Fruit fly (Drosophila melanogaster) whole organism, embryonic: ENCODE data around the gene CG5968.

Experiments
- CG1024 ChIP-seq: fragments of 200-800 bp; sonication (Bioruptor generic); IDR thresholded peaks from 2 replicates; pipeline ENCODE4 v1.3.6; 2022; ENCODE audit warnings: missing biosample characterization, missing genetic modification characterization
- CG11695 ChIP-seq: fragments of 200-800 bp; sonication (Bioruptor generic); IDR thresholded peaks from 3 replicates; pipeline ENCODE4 v1.3.6; 2022; ENCODE audit warnings: missing biosample characterization, missing genetic modification characterization
- CG12391 ChIP-seq: fragments of 200-800 bp; sonication (Bioruptor generic); optimal IDR thresholded peaks from 3 replicates; lab custom pipeline; 2018; ENCODE audit warnings: missing biosample characterization, mild to moderate bottlenecking, missing genetic modification characterization, moderate library complexity
- CG13424 ChIP-seq: fragments of 200-800 bp; sonication (Bioruptor generic); optimal IDR thresholded peaks from 2 replicates; lab custom pipeline; 2019; ENCODE audit warnings: missing biosample characterization, mild to moderate bottlenecking, missing genetic modification characterization, moderate library complexity
- CG14441 ChIP-seq: fragments of 200-800 bp; sonication (Bioruptor generic); IDR thresholded peaks from 2 replicates; pipeline ENCODE4 v1.3.6; 2022; ENCODE audit warnings: missing biosample characterization, missing genetic modification characterization
- CG1602 ChIP-seq: fragments of 200-800 bp; sonication (Bioruptor generic); optimal IDR thresholded peaks from 3 replicates; lab custom pipeline; 2016; ENCODE audit warnings: missing biosample characterization, missing genetic modification characterization
- CG17186 ChIP-seq: fragments of 200-800 bp; sonication (Bioruptor generic); optimal IDR thresholded peaks from 3 replicates; lab custom pipeline; 2017; ENCODE audit warnings: missing biosample characterization, missing genetic modification reagents, missing genetic modification characterization
- CG2712 ChIP-seq: fragments of 200-800 bp; optimal IDR thresholded peaks from 3 replicates; lab custom pipeline; 2019; ENCODE audit warnings: missing biosample characterization, mild to moderate bottlenecking, missing genetic modification characterization, moderate library complexity
- CG32532 ChIP-seq: fragments of 200-800 bp; sonication (Bioruptor generic); IDR thresholded peaks from 2 replicates; pipeline ENCODE4 v1.3.6; 2022; ENCODE audit warnings: missing biosample characterization, missing genetic modification characterization
- CG33213 ChIP-seq: fragments of 200-800 bp; sonication (Bioruptor generic); optimal IDR thresholded peaks from 3 replicates; lab custom pipeline; 2016; ENCODE audit warnings: missing biosample characterization, missing genetic modification characterization
- CG34376 ChIP-seq: fragments of 200-800 bp; sonication (Bioruptor generic); optimal IDR thresholded peaks from 2 replicates; lab custom pipeline; 2018; ENCODE audit warnings: missing biosample characterization, mild to moderate bottlenecking, missing genetic modification characterization
- CG3847 ChIP-seq: fragments of 200-800 bp; sonication (Bioruptor generic); IDR thresholded peaks from 2 replicates; pipeline ENCODE4 v1.3.6; 2022; ENCODE audit warnings: missing biosample characterization, missing genetic modification characterization
- CG4820 ChIP-seq: fragments of 200-800 bp; sonication (Bioruptor generic); optimal IDR thresholded peaks from 3 replicates; lab custom pipeline; 2016; ENCODE audit warnings: missing biosample characterization, missing genetic modification characterization
- CG6689 ChIP-seq: fragments of 200-800 bp; sonication (Bioruptor generic); IDR thresholded peaks from 2 replicates; pipeline ENCODE4 v1.3.6; 2022; ENCODE audit warnings: missing biosample characterization, missing genetic modification characterization
- CG7372 ChIP-seq: fragments of 200-800 bp; sonication (Bioruptor generic); IDR thresholded peaks from 2 replicates; pipeline ENCODE4 v1.3.6; 2022; ENCODE audit warnings: missing biosample characterization, missing genetic modification characterization
- CG9437 ChIP-seq: fragments of 200-800 bp; sonication (Bioruptor generic); optimal IDR thresholded peaks from 2 replicates; lab custom pipeline; 2018; ENCODE audit warnings: missing biosample characterization, mild to moderate bottlenecking, missing genetic modification characterization
- CG9727 ChIP-seq: fragments of 200-800 bp; sonication (Bioruptor generic); optimal IDR thresholded peaks from 3 replicates; lab custom pipeline; 2017; ENCODE audit warnings: missing biosample characterization, mild to moderate bottlenecking, missing genetic modification characterization
- D19B ChIP-seq: fragments of 200-800 bp; sonication (Bioruptor generic); optimal IDR thresholded peaks from 2 replicates; lab custom pipeline; 2017; ENCODE audit warnings: missing biosample characterization, mild to moderate bottlenecking, missing genetic modification characterization
- Dek ChIP-seq: fragments of 200-800 bp; sonication (Bioruptor generic); optimal IDR thresholded peaks from 3 replicates; lab custom pipeline; 2019; ENCODE audit warnings: missing biosample characterization, mild to moderate bottlenecking, missing genetic modification characterization, moderate library complexity
- Drgx ChIP-seq: fragments of 200-800 bp; sonication (Bioruptor generic); IDR thresholded peaks from 2 replicates; pipeline ENCODE4 v1.3.6; 2022; ENCODE audit warnings: missing biosample characterization, missing genetic modification characterization
- Ets97D ChIP-seq: fragments of 200-800 bp; sonication (Bioruptor generic); optimal IDR thresholded peaks from 3 replicates; lab custom pipeline; 2016; ENCODE audit warnings: missing biosample characterization, missing genetic modification characterization
- H2.0 ChIP-seq: fragments of 200-800 bp; sonication (Bioruptor generic); IDR thresholded peaks from 2 replicates; pipeline ENCODE4 v1.3.6; 2022; ENCODE audit warnings: missing biosample characterization, missing genetic modification characterization
- Hr51 ChIP-seq, 2 experiments: fragments of 200-800 bp; sonication (Bioruptor generic); optimal IDR thresholded peaks; 2 replicates in 1 of 2; 3 replicates in 1 of 2; lab custom pipeline; 2016 to 2018; ENCODE audit warnings: missing biosample characterization in 2 of 2, missing genetic modification characterization in 2 of 2, mild to moderate bottlenecking in 1 of 2, moderate library complexity in 1 of 2
- Opbp ChIP-seq: fragments of 200-800 bp; sonication (Bioruptor generic); IDR thresholded peaks from 3 replicates; pipeline ENCODE4 v1.3.6; 2022; ENCODE audit warnings: missing biosample characterization, missing genetic modification characterization; ENCODE audit not compliant: partially characterized antibody
- Ptx1 ChIP-seq: fragments of 200-800 bp; sonication (Bioruptor generic); IDR thresholded peaks from 2 replicates; pipeline ENCODE4 v1.3.6; 2022; ENCODE audit warnings: missing biosample characterization, missing genetic modification characterization
- Sin3A ChIP-seq: fragments of >200 bp; optimal IDR thresholded peaks from 2 replicates; lab custom pipeline; 2018
- Six4 ChIP-seq: fragments of 200-800 bp; sonication (Bioruptor generic); optimal IDR thresholded peaks from 2 replicates; lab custom pipeline; 2016; ENCODE audit warnings: missing biosample characterization, missing genetic modification characterization
- amos ChIP-seq: fragments of 200-800 bp; sonication (Bioruptor generic); IDR thresholded peaks from 2 replicates; pipeline ENCODE4 v1.3.6; 2022; ENCODE audit warnings: missing biosample characterization, missing genetic modification characterization; ENCODE audit not compliant: partially characterized antibody
- bowl ChIP-seq: fragments of 200-800 bp; sonication (Bioruptor generic); IDR thresholded peaks from 2 replicates; pipeline ENCODE4 v1.3.6; 2022; ENCODE audit warnings: missing biosample characterization, missing genetic modification characterization
- cato ChIP-seq: fragments of 200-800 bp; sonication (Bioruptor generic); optimal IDR thresholded peaks from 2 replicates; lab custom pipeline; 2016; ENCODE audit warnings: missing biosample characterization, missing genetic modification characterization, borderline replicate concordance
- crc ChIP-seq: fragments of 200-800 bp; sonication (Bioruptor generic); optimal IDR thresholded peaks from 2 replicates; lab custom pipeline; 2016; ENCODE audit warnings: missing biosample characterization, missing genetic modification characterization
- dysf ChIP-seq: fragments of 200-800 bp; sonication (Bioruptor generic); IDR thresholded peaks from 3 replicates; pipeline ENCODE4 v1.3.6; 2022; ENCODE audit warnings: missing biosample characterization, missing genetic modification characterization
- eve ChIP-seq, 2 experiments: fragments of >200 bp; optimal IDR thresholded peaks; 2 replicates each; lab custom pipeline; 2017; ENCODE audit warnings: missing biosample characterization in 2 of 2, missing genetic modification characterization in 2 of 2
- fru ChIP-seq: fragments of >200 bp; optimal IDR thresholded peaks from 2 replicates; lab custom pipeline; 2017
- fu2 ChIP-seq: fragments of 200-800 bp; sonication (Bioruptor generic); optimal IDR thresholded peaks from 2 replicates; lab custom pipeline; 2016; ENCODE audit warnings: missing biosample characterization, missing genetic modification characterization
- gce ChIP-seq: fragments of 200-800 bp; sonication (Bioruptor generic); IDR thresholded peaks from 3 replicates; pipeline ENCODE4 v1.3.6; 2022; ENCODE audit warnings: missing biosample characterization, missing genetic modification characterization
- gcm2 ChIP-seq: fragments of 200-800 bp; sonication (Bioruptor generic); optimal IDR thresholded peaks from 2 replicates; lab custom pipeline; 2016; ENCODE audit warnings: missing biosample characterization, missing genetic modification characterization
- gem ChIP-seq: fragments of 200-800 bp; sonication (Bioruptor generic); optimal IDR thresholded peaks from 2 replicates; lab custom pipeline; 2019; ENCODE audit warnings: missing biosample characterization, mild to moderate bottlenecking, missing genetic modification characterization, moderate library complexity
- grau ChIP-seq: fragments of 200-800 bp; optimal IDR thresholded peaks from 3 replicates; lab custom pipeline; 2019; ENCODE audit warnings: missing biosample characterization, mild to moderate bottlenecking, missing genetic modification characterization, moderate library complexity
- h ChIP-seq: fragments of >200 bp; optimal IDR thresholded peaks from 2 replicates; lab custom pipeline; 2017
- inv ChIP-seq: fragments of 200-800 bp; sonication (Bioruptor generic); IDR thresholded peaks from 2 replicates; pipeline ENCODE4 v1.3.6; 2022; ENCODE audit warnings: missing biosample characterization, missing genetic modification characterization; ENCODE audit not compliant: partially characterized antibody
- jigr1 ChIP-seq: fragments of 200-800 bp; sonication (Bioruptor generic); IDR thresholded peaks from 3 replicates; pipeline ENCODE4 v1.3.6; 2022; ENCODE audit warnings: missing biosample characterization, missing genetic modification characterization
- lilli ChIP-seq: fragments of 200-800 bp; sonication (Bioruptor generic); optimal IDR thresholded peaks from 3 replicates; lab custom pipeline; 2016; ENCODE audit warnings: missing biosample characterization, missing genetic modification characterization
- lola ChIP-seq, 3 experiments: fragments of >200 bp in 2 of 3; fragments of 200-800 bp in 1 of 3; sonication (Bioruptor generic) in 1 of 3; optimal IDR thresholded peaks; 2 replicates each; lab custom pipeline; 2017 to 2019; ENCODE audit warnings: missing biosample characterization in 3 of 3, missing genetic modification characterization in 3 of 3, mild to moderate bottlenecking in 1 of 3, moderate library complexity in 1 of 3
- mirr ChIP-seq: fragments of 200-800 bp; sonication (Bioruptor generic); optimal IDR thresholded peaks from 3 replicates; lab custom pipeline; 2018; ENCODE audit warnings: missing biosample characterization, mild to moderate bottlenecking, missing genetic modification characterization
- nerfin-2 ChIP-seq: fragments of 200-800 bp; sonication (Bioruptor generic); IDR thresholded peaks from 2 replicates; pipeline ENCODE4 v1.3.6; 2022; ENCODE audit warnings: missing biosample characterization, missing genetic modification characterization; ENCODE audit not compliant: partially characterized antibody
- pb ChIP-seq: fragments of 200-800 bp; sonication (Bioruptor generic); optimal IDR thresholded peaks from 3 replicates; lab custom pipeline; 2016; ENCODE audit warnings: missing biosample characterization, missing genetic modification characterization
- phol ChIP-seq: fragments of 200-800 bp; sonication (Bioruptor generic); optimal IDR thresholded peaks from 3 replicates; lab custom pipeline; 2018; ENCODE audit warnings: missing biosample characterization, mild to moderate bottlenecking, missing genetic modification characterization, moderate library complexity
- seq ChIP-seq: fragments of 200-800 bp; sonication (Bioruptor generic); IDR thresholded peaks from 2 replicates; pipeline ENCODE4 v1.3.6; 2022; ENCODE audit warnings: missing biosample characterization, missing genetic modification characterization
- sug ChIP-seq: fragments of 200-800 bp; optimal IDR thresholded peaks from 2 replicates; lab custom pipeline; 2019; ENCODE audit warnings: missing biosample characterization, mild to moderate bottlenecking, missing genetic modification characterization, moderate library complexity
- toy ChIP-seq: fragments of 200-800 bp; sonication (Bioruptor generic); IDR thresholded peaks from 2 replicates; pipeline ENCODE4 v1.3.6; 2022; ENCODE audit warnings: missing biosample characterization, missing genetic modification characterization
- vvl ChIP-seq: fragments of 200-800 bp; sonication (Bioruptor generic); IDR thresholded peaks from 2 replicates; pipeline ENCODE4 v1.3.6; 2022; ENCODE audit warnings: missing biosample characterization, missing genetic modification characterization
- wdn ChIP-seq: fragments of 200-800 bp; sonication (Bioruptor generic); IDR thresholded peaks from 2 replicates; pipeline ENCODE4 v1.3.6; 2022; ENCODE audit warnings: missing biosample characterization, missing genetic modification characterization

The CG5968 gene

dm6 chr2L:16541318-16541717, 8.4 kb downstream of the CG5968 start (continued):
- TF ChIP-seq CG32532 (GFP tag; lab: Robert Waterston, UW) (no peak), gcm2 (GFP tag; lab: Kevin White, UChicago) (no peak), bowl (GFP tag; lab: Robert Waterston, UW) (no peak), CG34376 (GFP tag; lab: Kevin White, UChicago) (no peak), jigr1 (GFP tag; lab: Robert Waterston, UW) (no peak), Hr51 (GFP tag; optimal IDR thresholded peaks at IDR 0.05; lab: Kevin White, UChicago) (peak in 1 of 2 experiments; percentile 35), Six4 (GFP tag; lab: Kevin White, UChicago) (no peak), CG3847 (GFP tag; lab: Robert Waterston, UW) (no peak), CG9437 (GFP tag; lab: Kevin White, UChicago) (peak; percentile 13), CG11695 (GFP tag; lab: Robert Waterston, UW) (no peak), vvl (0 out of 2 replicates have a peak, but pooled peaks have one; percentile 6), CG9727 (no peak), CG12391 (tag; lab: Kevin White, UChicago) (peak; percentile 39), h (lab: Kevin White, UChicago) (no peak), CG6689 (GFP tag; lab: Robert Waterston, UW) (no peak), fu2 (GFP tag; lab: Kevin White, UChicago) (no peak), CG13424 (peak; percentile 33), gem (peak; percentile 56), CG1024 (no peak), CG7372 (GFP tag; lab: Robert Waterston, UW) (no peak), fru (no peak), wdn (no peak), inv (GFP tag; lab: Robert Waterston, UW) (no peak), CG17186 (no peak), nerfin-2 (GFP tag; lab: Robert Waterston, UW) (no peak), gce (GFP tag; lab: Robert Waterston, UW) (no peak), CG33213 (GFP tag; lab: Kevin White, UChicago) (no peak), seq (GFP tag; lab: Robert Waterston, UW) (no peak), D19B (GFP tag; lab: Kevin White, UChicago) (no peak), Ptx1 (GFP tag; lab: Robert Waterston, UW) (no peak), CG14441 (GFP tag; lab: Robert Waterston, UW) (no peak), dysf (GFP tag; lab: Robert Waterston, UW) (no peak), cato (no peak), crc (GFP tag; lab: Kevin White, UChicago) (no peak), toy (GFP tag; lab: Robert Waterston, UW) (no peak), sug (tag; lab: Kevin White, UChicago) (no peak), phol (tag; lab: Kevin White, UChicago) (peak; percentile 30), CG2712 (tag; lab: Kevin White, UChicago) (peak; percentile 44), CG4820 (no peak), lilli (no peak), pb (GFP tag; lab: Kevin White, UChicago) (no peak), Dek (tag; lab: Kevin White, UChicago) (no peak), Drgx (GFP tag; lab: Robert Waterston, UW) (no peak), Opbp (GFP tag; lab: Robert Waterston, UW) (no peak), mirr (GFP tag; lab: Kevin White, UChicago) (no peak), H2.0 (GFP tag; lab: Robert Waterston, UW) (no peak), Sin3A (lab: Kevin White, UChicago) (no peak), CG1602 (GFP tag; lab: Kevin White, UChicago) (no peak), grau (tag; lab: Kevin White, UChicago) (peak; percentile 46), eve (GFP tag; optimal IDR thresholded peaks at IDR 0.05; lab: Kevin White, UChicago) (peak in 1 of 2 experiments; percentile 23), lola (GFP tag; optimal IDR thresholded peaks at IDR 0.05; lab: Kevin White, UChicago) (peak in 1 of 3 experiments; percentile 33), Ets97D (no peak), amos (GFP tag; lab: Robert Waterston, UW) (no peak)
